Worm (Caenorhabditis elegans) whole organism, L4 larva: ENCODE results near the gene timm-17B.1.

Experiments used
- arid-1 ChIP-seq: fragments of 200-800 bp; sonication (Bioruptor generic); conservative IDR thresholded peaks from 2 replicates; pipeline ENCODE4 v1.3.6; 2022; ENCODE audit warnings: missing genetic modification reagents, missing genetic modification characterization, missing compliant biosample characterization
- ceh-28 ChIP-seq: fragments of 150-350 bp; optimal IDR thresholded peaks from 2 replicates; lab custom pipeline; 2014; ENCODE audit warnings: missing biosample characterization, missing genetic modification reagents, missing genetic modification characterization
- egl-27 ChIP-seq: sonication (generic microtip); optimal IDR thresholded peaks from 3 replicates; lab custom pipeline; 2017; ENCODE audit warnings: missing biosample characterization, missing genetic modification reagents, missing genetic modification characterization
- fkh-10 ChIP-seq: fragments of 150-350 bp; optimal IDR thresholded peaks from 2 replicates; lab custom pipeline; 2014; ENCODE audit warnings: missing biosample characterization, missing genetic modification reagents, missing genetic modification characterization
- jun-1 ChIP-seq: fragments of 150-350 bp; optimal IDR thresholded peaks from 2 replicates; lab custom pipeline; 2014; ENCODE audit warnings: missing biosample characterization, missing genetic modification reagents, missing genetic modification characterization
- nhr-25 ChIP-seq: sonication (generic microtip); optimal IDR thresholded peaks from 2 replicates; lab custom pipeline; 2017; ENCODE audit warnings: missing genetic modification characterization, mild to moderate bottlenecking, missing compliant biosample characterization, antibody characterized with exemption, moderate library complexity, borderline replicate concordance; ENCODE audit not compliant: insufficient read depth
- nhr-28 ChIP-seq: fragments of 150-350 bp; optimal IDR thresholded peaks from 2 replicates; lab custom pipeline; 2014; ENCODE audit warnings: missing biosample characterization, missing genetic modification characterization
- nhr-77 ChIP-seq: fragments of 150-350 bp; optimal IDR thresholded peaks from 2 replicates; lab custom pipeline; 2014; ENCODE audit warnings: missing biosample characterization, missing genetic modification characterization
- unc-130 ChIP-seq: sonication (generic microtip); optimal IDR thresholded peaks from 2 replicates; lab custom pipeline; 2016; ENCODE audit warnings: missing genetic modification reagents, missing genetic modification characterization, missing compliant biosample characterization
- unc-62 ChIP-seq, 3 experiments: fragments of 150-350 bp in 1 of 3; sonication (generic microtip); optimal IDR thresholded peaks in 2 of 3; peaks in 1 of 3; 1 replicate in 1 of 3; 2 replicates in 2 of 3; lab custom pipeline; 2014 to 2017; ENCODE audit warnings: missing biosample characterization in 3 of 3, missing genetic modification characterization in 3 of 3, missing genetic modification reagents in 3 of 3, missing genotype in 1 of 3
- zip-11 ChIP-seq: fragments of 200-800 bp; sonication (Bioruptor generic); IDR thresholded peaks from 2 replicates; pipeline ENCODE4 v1.3.6; 2022; ENCODE audit warnings: missing genetic modification characterization, missing compliant biosample characterization

DNA sequence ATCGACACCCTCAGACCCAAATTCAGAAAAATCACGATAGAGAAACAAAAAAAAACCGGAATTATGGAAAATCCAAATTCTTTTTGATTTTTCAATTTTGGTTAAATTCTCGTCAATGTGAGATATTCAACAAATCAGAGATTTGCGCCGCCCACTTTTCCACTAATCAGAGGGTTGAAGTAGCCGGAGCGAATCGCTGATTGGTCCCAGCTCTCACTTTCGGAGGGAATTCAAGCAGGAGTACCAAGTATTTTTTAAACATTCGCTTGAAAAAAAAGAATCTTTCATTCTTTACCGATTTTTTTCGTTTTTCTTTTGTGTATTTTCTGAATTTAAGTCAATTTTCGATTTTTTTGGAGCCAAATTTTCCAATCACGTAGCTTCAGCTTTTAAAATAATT lies 39.4 kb downstream of the timm-17B.1 start:
- TF ChIP-seq egl-27 (tag; lab: Kevin White, UChicago) (no peak), nhr-77 (tag; lab: Kevin White, UChicago) (no peak), unc-62 (GFP tag; optimal IDR thresholded peaks at IDR 0.05 in 1 of 2; lab: Kevin White, UChicago) (no peak), unc-62 (tag; optimal IDR thresholded peaks at IDR 0.05; lab: Kevin White, UChicago) (no peak), arid-1 (GFP tag; lab: Robert Waterston, UW) (no peak), ceh-28 (tag; lab: Kevin White, UChicago) (no peak), unc-130 (no peak), jun-1 (tag; lab: Kevin White, UChicago) (no peak), nhr-28 (tag; lab: Kevin White, UChicago) (no peak), zip-11 (GFP tag; lab: Robert Waterston, UW) (no peak), fkh-10 (GFP tag; lab: Kevin White, UChicago) (no peak), nhr-25 (tag; lab: Kevin White, UChicago) (no peak)
